Fruit fly (Drosophila melanogaster) whole organism, embryonic: ENCODE measurements around the gene aop.
A peak's percentile ranks its signal among the peaks of the same experiment; 100 is the strongest.

Source experiments
- Asciz ChIP-seq: fragments of 200-800 bp; sonication (Bioruptor generic); optimal IDR thresholded peaks from 2 replicates; lab custom pipeline; 2017; ENCODE audit warnings: missing biosample characterization, mild to moderate bottlenecking, missing genetic modification characterization, missing genetic modification reagents
- BtbVII ChIP-seq: fragments of 200-800 bp; sonication (Bioruptor generic); optimal IDR thresholded peaks from 3 replicates; lab custom pipeline; 2017; ENCODE audit warnings: missing biosample characterization, mild to moderate bottlenecking, missing genetic modification characterization
- CG10147 ChIP-seq: fragments of 200-800 bp; sonication (Bioruptor generic); optimal IDR thresholded peaks from 2 replicates; lab custom pipeline; 2019; ENCODE audit warnings: missing biosample characterization, mild to moderate bottlenecking, missing genetic modification characterization, moderate library complexity
- CG11504 ChIP-seq: fragments of 200-800 bp; sonication (Bioruptor generic); optimal IDR thresholded peaks from 3 replicates; lab custom pipeline; 2019; ENCODE audit warnings: missing biosample characterization, mild to moderate bottlenecking, missing genetic modification characterization, moderate library complexity
- CG12236 ChIP-seq: fragments of 200-800 bp; sonication (Bioruptor generic); optimal IDR thresholded peaks from 2 replicates; lab custom pipeline; 2016; ENCODE audit warnings: missing biosample characterization, missing genetic modification characterization
- CG14014 ChIP-seq: fragments of 200-800 bp; sonication (Bioruptor generic); IDR thresholded peaks from 2 replicates; pipeline ENCODE4 v1.3.6; 2022; ENCODE audit warnings: missing biosample characterization, missing genetic modification characterization
- CG15479 ChIP-seq: fragments of 200-800 bp; sonication (Bioruptor generic); optimal IDR thresholded peaks from 3 replicates; lab custom pipeline; 2019; ENCODE audit warnings: missing biosample characterization, mild to moderate bottlenecking, missing genetic modification characterization, moderate library complexity
- CG17186 ChIP-seq: fragments of 200-800 bp; sonication (Bioruptor generic); optimal IDR thresholded peaks from 3 replicates; lab custom pipeline; 2017; ENCODE audit warnings: missing biosample characterization, missing genetic modification reagents, missing genetic modification characterization
- CG17385 ChIP-seq: fragments of 200-800 bp; sonication (Bioruptor generic); optimal IDR thresholded peaks from 3 replicates; lab custom pipeline; 2018; ENCODE audit warnings: missing biosample characterization, mild to moderate bottlenecking, missing genetic modification characterization
- CG17568 ChIP-seq: fragments of 200-800 bp; sonication (Bioruptor generic); optimal IDR thresholded peaks from 2 replicates; lab custom pipeline; 2018; ENCODE audit warnings: missing biosample characterization, mild to moderate bottlenecking, missing genetic modification characterization, moderate library complexity
- CG18764 ChIP-seq: fragments of 200-800 bp; sonication (Bioruptor generic); optimal IDR thresholded peaks from 3 replicates; lab custom pipeline; 2016; ENCODE audit warnings: missing biosample characterization, missing genetic modification characterization
- CG43689 ChIP-seq: fragments of 200-800 bp; sonication (Bioruptor generic); IDR thresholded peaks from 2 replicates; pipeline ENCODE4 v1.3.6; 2022; ENCODE audit warnings: missing biosample characterization, missing genetic modification characterization
- CG5953 ChIP-seq: fragments of 200-800 bp; sonication (Bioruptor generic); IDR thresholded peaks from 2 replicates; pipeline ENCODE4 v1.3.6; 2022; ENCODE audit warnings: missing biosample characterization, missing genetic modification characterization
- CG6791 ChIP-seq: fragments of 200-800 bp; sonication (Bioruptor generic); IDR thresholded peaks from 3 replicates; pipeline ENCODE4 v1.3.6; 2022; ENCODE audit warnings: missing biosample characterization, missing genetic modification characterization; ENCODE audit not compliant: partially characterized antibody
- CG8281 ChIP-seq: fragments of 200-800 bp; sonication (Bioruptor generic); optimal IDR thresholded peaks from 2 replicates; lab custom pipeline; 2018; ENCODE audit warnings: missing biosample characterization, mild to moderate bottlenecking, missing genetic modification characterization, moderate library complexity
- CG9609 ChIP-seq: fragments of 200-800 bp; sonication (Bioruptor generic); optimal IDR thresholded peaks from 3 replicates; lab custom pipeline; 2016; ENCODE audit warnings: missing biosample characterization, missing genetic modification characterization
- CHES-1-like ChIP-seq: fragments of 200-800 bp; sonication (Bioruptor generic); optimal IDR thresholded peaks from 2 replicates; lab custom pipeline; 2016; ENCODE audit warnings: missing biosample characterization, missing genetic modification characterization
- E2f2 ChIP-seq: fragments of 200-800 bp; sonication (Bioruptor generic); IDR thresholded peaks from 2 replicates; pipeline ENCODE4 v1.3.6; 2022; ENCODE audit warnings: missing biosample characterization, missing genetic modification characterization
- HmgZ ChIP-seq: fragments of 200-800 bp; sonication (Bioruptor generic); optimal IDR thresholded peaks from 2 replicates; lab custom pipeline; 2018; ENCODE audit warnings: missing biosample characterization, mild to moderate bottlenecking, missing genetic modification characterization
- Hmx ChIP-seq: fragments of 200-800 bp; sonication (Bioruptor generic); optimal IDR thresholded peaks from 2 replicates; lab custom pipeline; 2016; ENCODE audit warnings: missing biosample characterization, missing genetic modification characterization
- NfI ChIP-seq: fragments of 200-800 bp; sonication (Bioruptor generic); optimal IDR thresholded peaks from 3 replicates; lab custom pipeline; 2018; ENCODE audit warnings: missing biosample characterization, mild to moderate bottlenecking, missing genetic modification characterization, moderate library complexity
- Sox102F ChIP-seq: fragments of 200-800 bp; sonication (Bioruptor generic); optimal IDR thresholded peaks from 2 replicates; lab custom pipeline; 2018; ENCODE audit warnings: missing biosample characterization, mild to moderate bottlenecking, missing genetic modification characterization, moderate library complexity
- Usf ChIP-seq: fragments of 200-800 bp; sonication (Bioruptor generic); optimal IDR thresholded peaks from 2 replicates; lab custom pipeline; 2017; ENCODE audit warnings: missing genotype, missing biosample characterization, missing genetic modification characterization
- al ChIP-seq: fragments of 200-800 bp; sonication (Bioruptor generic); IDR thresholded peaks from 2 replicates; pipeline ENCODE4 v1.3.6; 2022; ENCODE audit warnings: missing biosample characterization, missing genetic modification characterization
- ara ChIP-seq: fragments of 200-800 bp; sonication (Bioruptor generic); IDR thresholded peaks from 2 replicates; pipeline ENCODE4 v1.3.6; 2022; ENCODE audit warnings: missing biosample characterization, missing genetic modification characterization
- btn ChIP-seq: fragments of 200-800 bp; sonication (Bioruptor generic); optimal IDR thresholded peaks from 2 replicates; lab custom pipeline; 2016; ENCODE audit warnings: missing biosample characterization, missing genetic modification characterization
- croc ChIP-seq: fragments of 200-800 bp; sonication (Bioruptor generic); conservative IDR thresholded peaks from 3 replicates; pipeline ENCODE4 v1.3.6; 2022; ENCODE audit warnings: missing biosample characterization, missing genetic modification characterization
- cwo ChIP-seq: fragments of 200-800 bp; sonication (Bioruptor generic); optimal IDR thresholded peaks from 3 replicates; lab custom pipeline; 2017; ENCODE audit warnings: missing biosample characterization, missing genetic modification characterization, mild to moderate bottlenecking, moderate library complexity, missing genetic modification reagents
- dimm ChIP-seq: fragments of 200-800 bp; sonication (Bioruptor generic); IDR thresholded peaks from 2 replicates; pipeline ENCODE4 v1.3.6; 2022; ENCODE audit warnings: missing biosample characterization, missing genetic modification characterization
- fru ChIP-seq: fragments of >200 bp; optimal IDR thresholded peaks from 2 replicates; lab custom pipeline; 2017
- gce ChIP-seq: fragments of 200-800 bp; sonication (Bioruptor generic); IDR thresholded peaks from 3 replicates; pipeline ENCODE4 v1.3.6; 2022; ENCODE audit warnings: missing biosample characterization, missing genetic modification characterization
- hkb ChIP-seq, 2 experiments: fragments of 200-800 bp in 1 of 2; fragments of >200 bp in 1 of 2; sonication (Bioruptor generic) in 1 of 2; IDR thresholded peaks in 1 of 2; optimal IDR thresholded peaks in 1 of 2; 2 replicates each; pipeline versions ENCODE4 v1.3.6 to Lab custom; 2017 to 2022; ENCODE audit warnings: missing biosample characterization in 1 of 2, missing genetic modification characterization in 1 of 2
- insv ChIP-seq, 2 experiments: fragments of 200-800 bp; sonication (Bioruptor generic); optimal IDR thresholded peaks; 3 replicates each; lab custom pipeline; 2016 to 2018; ENCODE audit warnings: missing biosample characterization in 2 of 2, missing genetic modification characterization in 2 of 2
- inv ChIP-seq: fragments of 200-800 bp; sonication (Bioruptor generic); IDR thresholded peaks from 2 replicates; pipeline ENCODE4 v1.3.6; 2022; ENCODE audit warnings: missing biosample characterization, missing genetic modification characterization; ENCODE audit not compliant: partially characterized antibody
- jigr1 ChIP-seq: fragments of 200-800 bp; sonication (Bioruptor generic); IDR thresholded peaks from 3 replicates; pipeline ENCODE4 v1.3.6; 2022; ENCODE audit warnings: missing biosample characterization, missing genetic modification characterization
- ken ChIP-seq: fragments of 200-800 bp; sonication (Bioruptor generic); IDR thresholded peaks from 3 replicates; pipeline ENCODE4 v1.3.6; 2022; ENCODE audit warnings: missing biosample characterization, missing genetic modification characterization
- klu ChIP-seq: fragments of 200-800 bp; sonication (Bioruptor generic); IDR thresholded peaks from 2 replicates; pipeline ENCODE4 v1.3.6; 2022; ENCODE audit warnings: missing biosample characterization, missing genetic modification characterization
- lilli ChIP-seq: fragments of 200-800 bp; sonication (Bioruptor generic); optimal IDR thresholded peaks from 3 replicates; lab custom pipeline; 2016; ENCODE audit warnings: missing biosample characterization, missing genetic modification characterization
- mirr ChIP-seq: fragments of 200-800 bp; sonication (Bioruptor generic); optimal IDR thresholded peaks from 3 replicates; lab custom pipeline; 2018; ENCODE audit warnings: missing biosample characterization, mild to moderate bottlenecking, missing genetic modification characterization
- nmo ChIP-seq: fragments of 200-800 bp; sonication (Bioruptor generic); optimal IDR thresholded peaks from 2 replicates; lab custom pipeline; 2018; ENCODE audit warnings: missing biosample characterization, mild to moderate bottlenecking, missing genetic modification characterization, moderate library complexity
- onecut ChIP-seq: fragments of 200-800 bp; sonication (Bioruptor generic); IDR thresholded peaks from 2 replicates; pipeline ENCODE4 v1.3.6; 2022; ENCODE audit warnings: missing biosample characterization, missing genetic modification characterization
- pho ChIP-seq: fragments of 200-800 bp; sonication (Bioruptor generic); optimal IDR thresholded peaks from 2 replicates; lab custom pipeline; 2016; ENCODE audit warnings: missing biosample characterization, missing genetic modification characterization
- psq ChIP-seq: fragments of 200-800 bp; sonication (Bioruptor generic); optimal IDR thresholded peaks from 2 replicates; lab custom pipeline; 2017; ENCODE audit warnings: missing biosample characterization, missing genetic modification characterization
- scrt ChIP-seq: fragments of 200-800 bp; sonication (Bioruptor generic); optimal IDR thresholded peaks from 2 replicates; lab custom pipeline; 2018; ENCODE audit warnings: missing biosample characterization, mild to moderate bottlenecking, missing genetic modification characterization, moderate library complexity
- slbo ChIP-seq: fragments of 200-800 bp; sonication (Bioruptor generic); IDR thresholded peaks from 2 replicates; pipeline ENCODE4 v1.3.6; 2022; ENCODE audit warnings: missing biosample characterization, missing genetic modification characterization
- trem ChIP-seq: fragments of 200-800 bp; optimal IDR thresholded peaks from 3 replicates; lab custom pipeline; 2019; ENCODE audit warnings: missing biosample characterization, mild to moderate bottlenecking, missing genetic modification characterization, moderate library complexity
- ttk ChIP-seq: fragments of 200-800 bp; sonication (Bioruptor generic); IDR thresholded peaks from 2 replicates; pipeline ENCODE4 v2.1.2; 2022; ENCODE audit warnings: missing biosample characterization, missing genetic modification characterization
- usp ChIP-seq: fragments of >200 bp; optimal IDR thresholded peaks from 2 replicates; lab custom pipeline; 2017; ENCODE audit warnings: missing biosample characterization, missing genetic modification characterization
- vnd ChIP-seq: fragments of 200-800 bp; sonication (Bioruptor generic); IDR thresholded peaks from 3 replicates; pipeline ENCODE4 v1.3.6; 2022; ENCODE audit warnings: missing biosample characterization, missing genetic modification characterization; ENCODE audit not compliant: partially characterized antibody
- wdn ChIP-seq: fragments of 200-800 bp; sonication (Bioruptor generic); IDR thresholded peaks from 2 replicates; pipeline ENCODE4 v1.3.6; 2022; ENCODE audit warnings: missing biosample characterization, missing genetic modification characterization

Gene aop

DNA sequence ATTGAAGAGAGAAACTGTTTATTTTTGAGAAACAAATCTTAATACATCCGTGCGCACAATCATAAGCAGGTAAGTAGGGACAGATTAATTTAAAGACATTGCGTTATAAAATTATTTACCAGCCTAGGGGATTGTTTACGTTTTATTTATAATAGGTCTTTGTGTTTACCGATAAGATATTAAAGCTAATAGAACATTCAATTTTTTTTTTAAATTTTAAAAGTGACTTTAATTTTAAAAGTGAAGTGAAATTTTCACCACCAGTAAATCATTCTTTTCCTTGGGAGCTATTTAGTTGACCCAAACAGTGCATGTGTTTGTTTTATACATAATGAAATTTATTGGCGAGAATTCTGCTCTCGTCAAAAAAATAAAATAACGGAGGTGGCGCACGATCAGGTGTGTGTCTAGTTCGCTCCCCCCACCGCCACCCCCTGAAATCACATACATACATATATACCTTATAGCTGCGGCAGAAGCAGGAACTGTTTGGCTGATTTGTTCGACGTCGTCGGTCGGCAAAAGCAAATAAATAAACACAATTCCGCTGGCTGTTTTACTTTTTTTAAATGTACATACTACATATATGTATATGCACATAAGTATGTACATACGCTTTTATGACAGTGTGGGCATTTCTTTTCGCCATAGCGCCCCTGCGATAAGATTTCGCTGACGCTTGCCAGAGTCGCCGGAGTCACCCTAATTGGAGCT is 2.5 kb downstream of the aop start (continued):
- TF ChIP-seq CG9609 (GFP tag; lab: Kevin White, UChicago): no peak
- no peak for TF ChIP-seq CG14014 (GFP tag; lab: Robert Waterston, UW)
- no peak for TF ChIP-seq ken
- 0 out of 3 replicates have a peak, but pooled peaks have one; percentile 15 for TF ChIP-seq croc (GFP tag; lab: Robert Waterston, UW)
- TF ChIP-seq nmo (GFP tag; lab: Kevin White, UChicago): peak; percentile 51
- no peak for TF ChIP-seq onecut (GFP tag; lab: Robert Waterston, UW)
- TF ChIP-seq CG17568 (GFP tag; lab: Kevin White, UChicago): peak; percentile 2
- TF ChIP-seq CG8281: peak; percentile 17
- TF ChIP-seq CG12236 (GFP tag; lab: Kevin White, UChicago): no peak
- no peak for TF ChIP-seq dimm (GFP tag; lab: Robert Waterston, UW)
- no peak for TF ChIP-seq CG5953 (GFP tag; lab: Robert Waterston, UW)
- no peak for TF ChIP-seq CG17186 (GFP tag; lab: Kevin White, UChicago)
- no peak for TF ChIP-seq jigr1 (GFP tag; lab: Robert Waterston, UW)
- TF ChIP-seq wdn (GFP tag; lab: Robert Waterston, UW): peak; percentile 43; the same call in 1 of the 2 replicates
- no peak for TF ChIP-seq CG18764 (GFP tag; lab: Kevin White, UChicago)
- peak; percentile 72 for TF ChIP-seq lilli (GFP tag; lab: Kevin White, UChicago)
- TF ChIP-seq CG10147 (GFP tag; lab: Kevin White, UChicago): peak; percentile 26
- peak; percentile 68 for TF ChIP-seq cwo (GFP tag; lab: Kevin White, UChicago)
- TF ChIP-seq NfI (GFP tag; lab: Kevin White, UChicago): peak; percentile 37
- no peak for TF ChIP-seq BtbVII (GFP tag; lab: Kevin White, UChicago)
- peak; percentile 37; the same call in 1 of the 2 replicates for TF ChIP-seq E2f2 (GFP tag; lab: Robert Waterston, UW)
- TF ChIP-seq al (GFP tag; lab: Robert Waterston, UW): peak; percentile 64
- TF ChIP-seq vnd (GFP tag; lab: Robert Waterston, UW): no peak
- no peak for TF ChIP-seq mirr (GFP tag; lab: Kevin White, UChicago)
- TF ChIP-seq Hmx: no peak
- TF ChIP-seq slbo (GFP tag; lab: Robert Waterston, UW): peak; percentile 46; the same call in 1 of the 2 replicates
- TF ChIP-seq Asciz (GFP tag; lab: Kevin White, UChicago): no peak
- peak; percentile 50 for TF ChIP-seq Sox102F
- TF ChIP-seq Usf: peak; percentile 44
- no peak for TF ChIP-seq ara (GFP tag; lab: Robert Waterston, UW)
- TF ChIP-seq trem (tag; lab: Kevin White, UChicago): no peak
- no peak for TF ChIP-seq ttk (GFP tag; lab: Robert Waterston, UW)
- no peak for TF ChIP-seq btn
- no peak for TF ChIP-seq CG6791
- no peak for TF ChIP-seq CHES-1-like (GFP tag; lab: Kevin White, UChicago)
- peak; percentile 35 for TF ChIP-seq scrt (GFP tag; lab: Kevin White, UChicago)
- no peak for TF ChIP-seq usp (GFP tag; lab: Kevin White, UChicago)
- TF ChIP-seq insv (GFP tag; optimal IDR thresholded peaks at IDR 0.05; lab: Kevin White, UChicago): no peak
- no peak for TF ChIP-seq CG17385
- TF ChIP-seq psq: no peak
- peak; percentile 44 for TF ChIP-seq pho (GFP tag; lab: Kevin White, UChicago)
- no peak for TF ChIP-seq klu
- no peak for TF ChIP-seq fru (lab: Kevin White, UChicago)
- no peak for TF ChIP-seq CG43689 (GFP tag; lab: Robert Waterston, UW)
- no peak for TF ChIP-seq gce
- TF ChIP-seq CG11504 (tag; lab: Kevin White, UChicago): peak; percentile 70
- TF ChIP-seq HmgZ (tag; lab: Kevin White, UChicago): no peak
- TF ChIP-seq hkb (optimal IDR thresholded peaks at IDR 0.05; lab: Kevin White, UChicago): no peak
- TF ChIP-seq hkb (GFP tag; IDR thresholded peaks at IDR 0.05; lab: Robert Waterston, UW): no peak
- TF ChIP-seq CG15479 (GFP tag; lab: Kevin White, UChicago): no peak
- no peak for TF ChIP-seq inv (GFP tag; lab: Robert Waterston, UW)
